Fruit fly (Drosophila melanogaster) whole organism, embryonic: ENCODE measurements around the gene Esyt2.

Experiments used
- CG11093 ChIP-seq: fragments of 200-800 bp; sonication (Bioruptor generic); IDR thresholded peaks from 3 replicates; pipeline ENCODE4 v1.3.6; 2022; ENCODE audit warnings: missing biosample characterization, missing genetic modification characterization
- CG11398 ChIP-seq: fragments of 200-800 bp; sonication (Bioruptor generic); optimal IDR thresholded peaks from 2 replicates; lab custom pipeline; 2016; ENCODE audit warnings: missing biosample characterization, missing genetic modification characterization
- CG11723 ChIP-seq: fragments of 200-800 bp; sonication (Bioruptor generic); optimal IDR thresholded peaks from 2 replicates; lab custom pipeline; 2017; ENCODE audit warnings: missing biosample characterization, mild to moderate bottlenecking, missing genetic modification characterization
- CG12769 ChIP-seq: fragments of 200-800 bp; sonication (Bioruptor generic); optimal IDR thresholded peaks from 2 replicates; lab custom pipeline; 2019; ENCODE audit warnings: missing biosample characterization, mild to moderate bottlenecking, missing genetic modification characterization, moderate library complexity
- CG13894 ChIP-seq: fragments of 200-800 bp; sonication (Bioruptor generic); optimal IDR thresholded peaks from 3 replicates; lab custom pipeline; 2018; ENCODE audit warnings: missing biosample characterization, mild to moderate bottlenecking, missing genetic modification characterization, moderate library complexity
- CG15479 ChIP-seq: fragments of 200-800 bp; sonication (Bioruptor generic); optimal IDR thresholded peaks from 3 replicates; lab custom pipeline; 2019; ENCODE audit warnings: missing biosample characterization, mild to moderate bottlenecking, missing genetic modification characterization, moderate library complexity
- CG16863 ChIP-seq: fragments of 200-800 bp; sonication (Bioruptor generic); optimal IDR thresholded peaks from 3 replicates; lab custom pipeline; 2016; ENCODE audit warnings: missing biosample characterization, missing genetic modification characterization
- CG17186 ChIP-seq: fragments of 200-800 bp; sonication (Bioruptor generic); optimal IDR thresholded peaks from 3 replicates; lab custom pipeline; 2017; ENCODE audit warnings: missing biosample characterization, missing genetic modification reagents, missing genetic modification characterization
- CG3163 ChIP-seq: fragments of 200-800 bp; sonication (Bioruptor generic); optimal IDR thresholded peaks from 3 replicates; lab custom pipeline; 2016; ENCODE audit warnings: missing biosample characterization, missing genetic modification characterization
- CG7987 ChIP-seq: fragments of 200-800 bp; sonication (Bioruptor generic); optimal IDR thresholded peaks from 2 replicates; lab custom pipeline; 2018; ENCODE audit warnings: missing biosample characterization, mild to moderate bottlenecking, missing genetic modification characterization, moderate library complexity
- CG8089 ChIP-seq: fragments of 200-800 bp; sonication (Bioruptor generic); optimal IDR thresholded peaks from 3 replicates; lab custom pipeline; 2016; ENCODE audit warnings: missing biosample characterization, missing genetic modification characterization
- CG9797 ChIP-seq: fragments of 200-800 bp; sonication (Bioruptor generic); optimal IDR thresholded peaks from 3 replicates; lab custom pipeline; 2018; ENCODE audit warnings: missing biosample characterization, mild to moderate bottlenecking, missing genetic modification characterization
- Eip74EF ChIP-seq, 2 experiments: fragments of 200-800 bp in 1 of 2; fragments of >200 bp in 1 of 2; sonication (Bioruptor generic) in 1 of 2; optimal IDR thresholded peaks; 2 replicates each; lab custom pipeline; 2017 to 2019; ENCODE audit warnings: missing biosample characterization in 2 of 2, missing genetic modification characterization in 2 of 2, mild to moderate bottlenecking in 1 of 2, moderate library complexity in 1 of 2
- Gsc ChIP-seq: fragments of 200-800 bp; sonication (Bioruptor generic); IDR thresholded peaks from 2 replicates; pipeline ENCODE4 v1.3.6; 2022; ENCODE audit warnings: missing biosample characterization, missing genetic modification characterization
- Med ChIP-seq: fragments of 200-800 bp; sonication (Bioruptor generic); peaks from one replicate; lab custom pipeline; 2016; ENCODE audit warnings: missing biosample characterization, missing genetic modification characterization, mild to moderate bottlenecking, inconsistent platforms, moderate library complexity
- Trl ChIP-seq, 3 experiments: fragments of >200 bp in 2 of 3; fragments of 200-800 bp in 1 of 3; sonication (Bioruptor generic) in 1 of 3; optimal IDR thresholded peaks; 2 replicates in 1 of 3; 3 replicates in 2 of 3; lab custom pipeline; 2016 to 2017; ENCODE audit warnings: missing biosample characterization in 1 of 3, missing genetic modification characterization in 1 of 3
- abd-A ChIP-seq: fragments of 200-800 bp; sonication (Bioruptor generic); optimal IDR thresholded peaks from 3 replicates; lab custom pipeline; 2019; ENCODE audit warnings: missing biosample characterization, mild to moderate bottlenecking, missing genetic modification characterization, moderate library complexity
- cg ChIP-seq: fragments of 200-800 bp; sonication (Bioruptor generic); optimal IDR thresholded peaks from 3 replicates; lab custom pipeline; 2019; ENCODE audit warnings: missing biosample characterization, mild to moderate bottlenecking, missing genetic modification characterization, moderate library complexity
- chinmo ChIP-seq: fragments of 200-800 bp; sonication (Bioruptor generic); IDR thresholded peaks from 4 replicates; pipeline ENCODE4 v1.3.6; 2022; ENCODE audit warnings: missing biosample characterization, missing genetic modification characterization; ENCODE audit not compliant: partially characterized antibody
- da ChIP-seq: fragments of 200-800 bp; sonication (Bioruptor generic); optimal IDR thresholded peaks from 2 replicates; lab custom pipeline; 2016; ENCODE audit warnings: missing biosample characterization, missing genetic modification characterization
- ewg ChIP-seq: fragments of 200-800 bp; sonication (Bioruptor generic); optimal IDR thresholded peaks from 3 replicates; lab custom pipeline; 2017; ENCODE audit warnings: mild to moderate bottlenecking, missing biosample characterization, missing genetic modification reagents, missing genetic modification characterization
- klu ChIP-seq: fragments of 200-800 bp; sonication (Bioruptor generic); IDR thresholded peaks from 2 replicates; pipeline ENCODE4 v1.3.6; 2022; ENCODE audit warnings: missing biosample characterization, missing genetic modification characterization
- kni ChIP-seq: fragments of 200-800 bp; sonication (Bioruptor generic); optimal IDR thresholded peaks from 3 replicates; lab custom pipeline; 2017; ENCODE audit warnings: mild to moderate bottlenecking, missing biosample characterization, missing genetic modification reagents, missing genetic modification characterization
- lbe ChIP-seq: fragments of 200-800 bp; sonication (Bioruptor generic); optimal IDR thresholded peaks from 2 replicates; lab custom pipeline; 2016; ENCODE audit warnings: missing biosample characterization, mild to moderate bottlenecking, missing genetic modification characterization
- mirr ChIP-seq: fragments of 200-800 bp; sonication (Bioruptor generic); optimal IDR thresholded peaks from 3 replicates; lab custom pipeline; 2018; ENCODE audit warnings: missing biosample characterization, mild to moderate bottlenecking, missing genetic modification characterization
- nerfin-1 ChIP-seq: fragments of 200-800 bp; sonication (Bioruptor generic); optimal IDR thresholded peaks from 3 replicates; lab custom pipeline; 2019; ENCODE audit warnings: missing biosample characterization, mild to moderate bottlenecking, missing genetic modification characterization, moderate library complexity
- nmo ChIP-seq: fragments of 200-800 bp; sonication (Bioruptor generic); optimal IDR thresholded peaks from 2 replicates; lab custom pipeline; 2018; ENCODE audit warnings: missing biosample characterization, mild to moderate bottlenecking, missing genetic modification characterization, moderate library complexity
- nom ChIP-seq: fragments of 200-800 bp; sonication (Bioruptor generic); optimal IDR thresholded peaks from 2 replicates; lab custom pipeline; 2017; ENCODE audit warnings: missing biosample characterization, missing genetic modification characterization, mild to moderate bottlenecking, moderate library complexity, missing genetic modification reagents
- oc ChIP-seq: fragments of 200-800 bp; sonication (Bioruptor generic); optimal IDR thresholded peaks from 2 replicates; lab custom pipeline; 2018; ENCODE audit warnings: missing biosample characterization, mild to moderate bottlenecking, missing genetic modification characterization, moderate library complexity
- p53 ChIP-seq: fragments of 200-800 bp; sonication (Bioruptor generic); optimal IDR thresholded peaks from 2 replicates; lab custom pipeline; 2016; ENCODE audit warnings: missing biosample characterization, missing genetic modification characterization
- pita ChIP-seq: fragments of 200-800 bp; sonication (Bioruptor generic); optimal IDR thresholded peaks from 2 replicates; lab custom pipeline; 2017; ENCODE audit warnings: missing biosample characterization, mild to moderate bottlenecking, missing genetic modification characterization
- pros ChIP-seq: fragments of 200-800 bp; sonication (Bioruptor generic); optimal IDR thresholded peaks from 3 replicates; lab custom pipeline; 2019; ENCODE audit warnings: missing biosample characterization, mild to moderate bottlenecking, missing genetic modification characterization, moderate library complexity
- run ChIP-seq: fragments of 200-800 bp; sonication (Bioruptor generic); optimal IDR thresholded peaks from 3 replicates; lab custom pipeline; 2018; ENCODE audit warnings: missing biosample characterization, mild to moderate bottlenecking, missing genetic modification characterization
- sd ChIP-seq: fragments of 200-800 bp; sonication (Bioruptor generic); optimal IDR thresholded peaks from 3 replicates; lab custom pipeline; 2018; ENCODE audit warnings: missing biosample characterization, mild to moderate bottlenecking, missing genetic modification characterization, moderate library complexity
- sens ChIP-seq: fragments of 200-800 bp; sonication (Bioruptor generic); peaks from one replicate; lab custom pipeline; 2016; ENCODE audit warnings: missing biosample characterization, missing genetic modification characterization
- seq ChIP-seq: fragments of 200-800 bp; sonication (Bioruptor generic); IDR thresholded peaks from 2 replicates; pipeline ENCODE4 v1.3.6; 2022; ENCODE audit warnings: missing biosample characterization, missing genetic modification characterization
- sqz ChIP-seq: fragments of 200-800 bp; sonication (Bioruptor generic); optimal IDR thresholded peaks from 3 replicates; lab custom pipeline; 2018; ENCODE audit warnings: missing biosample characterization, mild to moderate bottlenecking, missing genetic modification characterization
- vvl ChIP-seq: fragments of 200-800 bp; sonication (Bioruptor generic); IDR thresholded peaks from 2 replicates; pipeline ENCODE4 v1.3.6; 2022; ENCODE audit warnings: missing biosample characterization, missing genetic modification characterization
- zf30C ChIP-seq: fragments of 200-800 bp; sonication (Bioruptor generic); optimal IDR thresholded peaks from 3 replicates; lab custom pipeline; 2018; ENCODE audit warnings: missing biosample characterization, mild to moderate bottlenecking, missing genetic modification characterization
- zfh2 ChIP-seq: fragments of 200-800 bp; sonication (Bioruptor generic); optimal IDR thresholded peaks from 2 replicates; lab custom pipeline; 2016; ENCODE audit warnings: missing biosample characterization, missing genetic modification characterization

The Esyt2 gene

dm6 chr3R:24580963-24581277 lies 36.4 kb downstream of the Esyt2 start:
- TF ChIP-seq seq (GFP tag; lab: Robert Waterston, UW) (peak; percentile 58; the same call in 1 of the 2 replicates), Gsc (GFP tag; lab: Robert Waterston, UW) (no peak), Med (GFP tag; lab: Kevin White, UChicago) (peak; percentile 40), pros (GFP tag; lab: Kevin White, UChicago) (peak; percentile 99), CG13894 (tag; lab: Kevin White, UChicago) (peak; percentile 6), CG17186 (GFP tag; lab: Kevin White, UChicago) (no peak), vvl (GFP tag; lab: Robert Waterston, UW) (0 out of 2 replicates have a peak, but pooled peaks have one; percentile 26), CG11093 (no peak), chinmo (GFP tag; lab: Robert Waterston, UW) (0 out of 4 replicates have a peak, but pooled peaks have one; percentile 57), CG8089 (GFP tag; lab: Kevin White, UChicago) (no peak), nerfin-1 (tag; lab: Kevin White, UChicago) (peak; percentile 74), mirr (GFP tag; lab: Kevin White, UChicago) (peak; percentile 38), abd-A (peak; percentile 21)

- TF ChIP-seq p53 (GFP tag; lab: Kevin White, UChicago) (peak; percentile 99), da (no peak), Eip74EF (GFP tag; optimal IDR thresholded peaks at IDR 0.05; lab: Kevin White, UChicago) (peak in 1 of 2 experiments; percentile 93), nerfin-1 (tag; lab: Kevin White, UChicago) (peak; percentile 87), cg (GFP tag; lab: Kevin White, UChicago) (peak; percentile 94), CG3163 (GFP tag; lab: Kevin White, UChicago) (peak; percentile 23), ewg (peak; percentile 67), nmo (GFP tag; lab: Kevin White, UChicago) (peak; percentile 5), pros (GFP tag; lab: Kevin White, UChicago) (peak; percentile 24), nom (GFP tag; lab: Kevin White, UChicago) (peak; percentile 14), sd (tag; lab: Kevin White, UChicago) (peak; percentile 55), zfh2 (GFP tag; lab: Kevin White, UChicago) (no peak), sens (GFP tag; lab: Kevin White, UChicago) (peak; percentile 72), CG7987 (peak; percentile 84), run (tag; lab: Kevin White, UChicago) (peak; percentile 51), zf30C (GFP tag; lab: Kevin White, UChicago) (peak; percentile 2), klu (no peak), oc (tag; lab: Kevin White, UChicago) (peak; percentile 13), lbe (GFP tag; lab: Kevin White, UChicago) (peak; percentile 22), Med (GFP tag; lab: Kevin White, UChicago) (peak; percentile 66), CG12769 (tag; lab: Kevin White, UChicago) (peak; percentile 65), sqz (GFP tag; lab: Kevin White, UChicago) (peak; percentile 79), CG11723 (GFP tag; lab: Kevin White, UChicago) (no peak), CG9797 (GFP tag; lab: Kevin White, UChicago) (no peak), CG11398 (GFP tag; lab: Kevin White, UChicago) (peak; percentile 3), kni (GFP tag; lab: Kevin White, UChicago) (peak; percentile 91), Trl (optimal IDR thresholded peaks at IDR 0.05; lab: Kevin White, UChicago) (peak in 1 of 2 experiments; percentile 7), Trl (GFP tag; optimal IDR thresholded peaks at IDR 0.05; lab: Kevin White, UChicago) (no peak), CG15479 (peak; percentile 54), CG16863 (no peak), pita (GFP tag; lab: Kevin White, UChicago) (no peak)
These were observed 37.6 kb downstream of the Esyt2 start for dm6 chr3R:24581891-24582668.
